Worm (Caenorhabditis elegans) whole organism, L1 larva: ENCODE data around the gene str-94.

ENCODE experiments used
- alr-1 ChIP-seq: fragments of 200-800 bp; sonication (Bioruptor generic); optimal IDR thresholded peaks from 2 replicates; lab custom pipeline; 2018; ENCODE audit warnings: borderline replicate concordance, mild to moderate bottlenecking, missing genetic modification characterization, missing compliant biosample characterization
- aly-2 ChIP-seq: fragments of 150-350 bp; optimal IDR thresholded peaks from 2 replicates; lab custom pipeline; 2014; ENCODE audit warnings: missing biosample characterization, missing genetic modification characterization
- ama-1 ChIP-seq: fragments of 150-350 bp; optimal IDR thresholded peaks from 2 replicates; lab custom pipeline; 2014
- blmp-1 ChIP-seq: fragments of 150-350 bp; optimal IDR thresholded peaks from 2 replicates; lab custom pipeline; 2014; ENCODE audit warnings: missing biosample characterization, missing genetic modification characterization
- ceh-63 ChIP-seq: fragments of 200-800 bp; sonication (Bioruptor generic); optimal IDR thresholded peaks from 2 replicates; lab custom pipeline; 2018; ENCODE audit warnings: mild to moderate bottlenecking, missing genetic modification characterization, missing compliant biosample characterization
- ceh-88 ChIP-seq: fragments of 200-800 bp; sonication (Bioruptor generic); IDR thresholded peaks from 2 replicates; pipeline ENCODE4 v1.3.6; 2022; ENCODE audit warnings: missing genetic modification characterization, missing compliant biosample characterization
- dsc-1 ChIP-seq: sonication (generic microtip); optimal IDR thresholded peaks from 2 replicates; lab custom pipeline; 2016; ENCODE audit warnings: mild to moderate bottlenecking, missing genetic modification characterization, missing compliant biosample characterization
- efl-1 ChIP-seq, 4 experiments: fragments of 150-350 bp; optimal IDR thresholded peaks in 3 of 4; peaks in 1 of 4; 1 replicate in 1 of 4; 2 replicates in 3 of 4; lab custom pipeline; 2014; ENCODE audit warnings: missing biosample characterization in 2 of 4, missing genetic modification characterization in 2 of 4, missing genetic modification reagents in 2 of 4
- efl-3 ChIP-seq: fragments of 200-800 bp; sonication (Bioruptor generic); optimal IDR thresholded peaks from 2 replicates; lab custom pipeline; 2018; ENCODE audit warnings: mild to moderate bottlenecking, missing genetic modification characterization, missing compliant biosample characterization
- elt-2 ChIP-seq: sonication (generic microtip); optimal IDR thresholded peaks from 2 replicates; lab custom pipeline; 2016; ENCODE audit warnings: missing genetic modification characterization, mild to moderate bottlenecking, inconsistent platforms, missing compliant biosample characterization, missing genetic modification reagents
- fkh-4 ChIP-seq: sonication (generic microtip); optimal IDR thresholded peaks from 2 replicates; lab custom pipeline; 2016; ENCODE audit warnings: missing compliant biosample characterization, missing genetic modification characterization, borderline replicate concordance
- fkh-8 ChIP-seq: sonication (generic microtip); optimal IDR thresholded peaks from 2 replicates; lab custom pipeline; 2016; ENCODE audit warnings: mild to moderate bottlenecking, missing genetic modification characterization, missing compliant biosample characterization
- fos-1 ChIP-seq: fragments of 150-350 bp; optimal IDR thresholded peaks from 2 replicates; lab custom pipeline; 2014; ENCODE audit warnings: missing biosample characterization, missing genetic modification characterization
- hpl-2 ChIP-seq: fragments of 150-350 bp; optimal IDR thresholded peaks from 2 replicates; lab custom pipeline; 2014; ENCODE audit warnings: missing biosample characterization, missing genetic modification reagents, missing genetic modification characterization
- isw-1 ChIP-seq: fragments of 200-800 bp; sonication (Bioruptor generic); IDR thresholded peaks from 2 replicates; pipeline ENCODE4 v1.3.6; 2022; ENCODE audit warnings: missing genetic modification characterization, missing compliant biosample characterization
- jun-1 ChIP-seq: fragments of 150-350 bp; optimal IDR thresholded peaks from 2 replicates; lab custom pipeline; 2014; ENCODE audit warnings: missing biosample characterization, missing genetic modification reagents, missing genetic modification characterization
- lin-14 ChIP-seq: fragments of 200-800 bp; sonication (Bioruptor generic); optimal IDR thresholded peaks from 2 replicates; lab custom pipeline; 2018; ENCODE audit warnings: mild to moderate bottlenecking, missing genetic modification characterization, moderate library complexity, missing compliant biosample characterization
- lsy-2 ChIP-seq, 2 experiments: fragments of 150-350 bp; optimal IDR thresholded peaks; 2 replicates each; lab custom pipeline; 2014; ENCODE audit warnings: missing biosample characterization in 2 of 2, missing genetic modification characterization in 2 of 2
- nhr-12 ChIP-seq: sonication (generic microtip); optimal IDR thresholded peaks from 2 replicates; lab custom pipeline; 2017; ENCODE audit warnings: missing biosample characterization, missing genetic modification characterization
- nhr-20 ChIP-seq: sonication (generic microtip); optimal IDR thresholded peaks from 2 replicates; lab custom pipeline; 2016; ENCODE audit warnings: mild to moderate bottlenecking, missing genetic modification characterization, missing compliant biosample characterization
- nhr-47 ChIP-seq: sonication (generic microtip); optimal IDR thresholded peaks from 2 replicates; lab custom pipeline; 2016; ENCODE audit warnings: mild to moderate bottlenecking, missing genetic modification characterization, moderate library complexity, missing compliant biosample characterization
- nhr-71 ChIP-seq: sonication (generic microtip); optimal IDR thresholded peaks from 2 replicates; lab custom pipeline; 2016; ENCODE audit warnings: mild to moderate bottlenecking, missing genetic modification characterization, moderate library complexity, missing compliant biosample characterization
- nhr-76 ChIP-seq: sonication (generic microtip); optimal IDR thresholded peaks from 2 replicates; lab custom pipeline; 2017; ENCODE audit warnings: missing biosample characterization, missing genetic modification characterization
- nhr-85 ChIP-seq: sonication (generic microtip); peaks from one replicate; lab custom pipeline; 2016; ENCODE audit warnings: missing genetic modification characterization, inconsistent platforms, missing compliant biosample characterization
- pag-3 ChIP-seq: sonication (generic microtip); optimal IDR thresholded peaks from 2 replicates; lab custom pipeline; 2017; ENCODE audit warnings: missing genetic modification characterization, mild to moderate bottlenecking, missing compliant biosample characterization, antibody characterized with exemption, borderline replicate concordance; ENCODE audit not compliant: insufficient read depth
- pqm-1 ChIP-seq: sonication (generic microtip); optimal IDR thresholded peaks from 3 replicates; lab custom pipeline; 2017; ENCODE audit warnings: missing biosample characterization, missing genetic modification characterization
- rnt-1 ChIP-seq: sonication (generic microtip); optimal IDR thresholded peaks from 2 replicates; lab custom pipeline; 2016; ENCODE audit warnings: mild to moderate bottlenecking, missing genetic modification characterization, moderate library complexity, missing compliant biosample characterization
- snu-23 ChIP-seq: sonication (generic microtip); optimal IDR thresholded peaks from 2 replicates; lab custom pipeline; 2016; ENCODE audit warnings: missing genetic modification characterization, missing compliant biosample characterization
- sup-37 ChIP-seq: fragments of 200-800 bp; sonication (Bioruptor generic); optimal IDR thresholded peaks from 2 replicates; lab custom pipeline; 2018; ENCODE audit warnings: mild to moderate bottlenecking, missing genetic modification characterization, missing compliant biosample characterization
- tlp-1 ChIP-seq: fragments of 150-350 bp; optimal IDR thresholded peaks from 2 replicates; lab custom pipeline; 2014; ENCODE audit warnings: missing biosample characterization, missing genetic modification characterization
- unc-86 ChIP-seq: sonication (generic microtip); optimal IDR thresholded peaks from 2 replicates; lab custom pipeline; 2016; ENCODE audit warnings: missing genetic modification characterization, missing compliant biosample characterization
- unc-98 ChIP-seq: fragments of 200-800 bp; sonication (Bioruptor generic); IDR thresholded peaks from 2 replicates; pipeline ENCODE4 v1.3.6; 2022; ENCODE audit warnings: missing genetic modification characterization, missing compliant biosample characterization
- zag-1 ChIP-seq: fragments of 150-350 bp; optimal IDR thresholded peaks from 2 replicates; lab custom pipeline; 2014; ENCODE audit warnings: missing biosample characterization, missing genetic modification characterization
- ztf-4 ChIP-seq: fragments of 150-350 bp; optimal IDR thresholded peaks from 2 replicates; lab custom pipeline; 2014; ENCODE audit warnings: missing biosample characterization, missing genetic modification characterization

str-94 gene

ce11 chrV:9271835-9272234 lies 22.7 kb upstream of the str-94 start:
- peak; percentile 42 for TF ChIP-seq fkh-8 (tag; lab: Kevin White, UChicago)
- TF ChIP-seq fos-1 (tag; lab: Kevin White, UChicago): no peak
- TF ChIP-seq fkh-4 (tag; lab: Kevin White, UChicago): peak; percentile 91
- TF ChIP-seq efl-3 (GFP tag; lab: Kevin White, UChicago): no peak
- TF ChIP-seq lsy-2 (tag; optimal IDR thresholded peaks at IDR 0.05; lab: Kevin White, UChicago): no peak
- peak; percentile 98 for TF ChIP-seq dsc-1 (tag; lab: Kevin White, UChicago)
- no peak for TF ChIP-seq elt-2 (tag; lab: Kevin White, UChicago)
- TF ChIP-seq nhr-71 (tag; lab: Kevin White, UChicago): peak; percentile 30
- peak; percentile 56 for TF ChIP-seq nhr-85

DNA sequence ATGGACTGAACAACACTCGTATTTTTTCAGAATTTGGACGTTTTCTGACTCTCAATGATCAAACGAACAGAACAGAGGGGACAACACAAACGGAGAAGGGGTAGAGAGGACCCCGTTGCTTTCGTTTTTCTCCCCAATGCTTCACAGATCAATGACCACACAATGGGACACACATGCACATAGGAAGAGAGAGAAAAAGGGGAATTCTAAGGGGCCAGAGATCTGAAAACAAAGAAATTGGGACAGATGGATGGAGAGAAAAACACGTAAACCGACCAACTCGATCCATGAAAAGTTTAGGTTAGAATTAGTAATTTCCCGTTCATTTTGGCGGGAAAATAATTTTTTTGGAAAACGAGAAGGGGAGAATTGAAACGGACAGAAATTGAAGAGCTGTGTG lies 21.3 kb upstream of the str-94 start:
- no peak for TF ChIP-seq nhr-12 (tag; lab: Kevin White, UChicago)
- no peak for TF ChIP-seq zag-1 (tag; lab: Kevin White, UChicago)
- TF ChIP-seq unc-86: no peak
- TF ChIP-seq tlp-1 (tag; lab: Kevin White, UChicago): no peak
- no peak for TF ChIP-seq blmp-1 (tag; lab: Kevin White, UChicago)
- TF ChIP-seq efl-3 (GFP tag; lab: Kevin White, UChicago): no peak
- TF ChIP-seq efl-1 (optimal IDR thresholded peaks at IDR 0.05; lab: Kevin White, UChicago): no peak
- TF ChIP-seq efl-1 (GFP tag; optimal IDR thresholded peaks at IDR 0.05 in 1 of 2; lab: Kevin White, UChicago): peak in 1 of 2 experiments; percentile 38
- peak; percentile 68 for TF ChIP-seq lin-14 (GFP tag; lab: Kevin White, UChicago)
- TF ChIP-seq jun-1 (tag; lab: Kevin White, UChicago): no peak
- no peak for TF ChIP-seq nhr-47 (tag; lab: Kevin White, UChicago)
- TF ChIP-seq pqm-1 (tag; lab: Kevin White, UChicago): no peak
- TF ChIP-seq rnt-1 (tag; lab: Kevin White, UChicago): peak; percentile 32
- no peak for TF ChIP-seq ceh-88 (GFP tag; lab: Robert Waterston, UW)
- no peak for TF ChIP-seq alr-1 (tag; lab: Kevin White, UChicago)
- peak; percentile 25 for TF ChIP-seq nhr-20 (tag; lab: Kevin White, UChicago)
- no peak for TF ChIP-seq unc-98
- TF ChIP-seq ama-1 (lab: Kevin White, UChicago): no peak
- no peak for TF ChIP-seq ceh-63
- TF ChIP-seq hpl-2 (GFP tag; lab: Kevin White, UChicago): no peak
- no peak for TF ChIP-seq sup-37 (GFP tag; lab: Kevin White, UChicago)
- TF ChIP-seq dsc-1 (tag; lab: Kevin White, UChicago): peak; percentile 24
- TF ChIP-seq nhr-71 (tag; lab: Kevin White, UChicago): peak; percentile 55
- no peak for TF ChIP-seq aly-2 (tag; lab: Kevin White, UChicago)
- TF ChIP-seq pag-3 (tag; lab: Kevin White, UChicago): no peak

DNA sequence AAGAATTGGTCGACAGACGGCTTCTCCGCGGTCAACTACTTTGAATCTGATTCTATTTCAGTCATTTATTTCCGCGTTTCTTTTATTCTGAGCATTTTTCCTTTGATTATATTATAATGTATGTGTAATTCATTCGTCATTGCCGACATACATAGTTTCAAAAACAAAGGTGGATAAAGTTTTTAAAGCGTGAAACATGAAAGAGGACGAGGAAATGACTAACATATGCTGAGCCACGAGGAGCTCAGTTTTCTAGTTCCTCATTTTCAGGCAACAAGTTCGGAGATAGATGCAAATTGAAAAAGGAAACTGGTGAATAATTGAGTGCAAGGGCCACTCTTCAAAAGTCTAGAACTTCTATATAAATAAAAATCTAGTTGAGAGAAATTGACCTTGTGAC lies 19.1 kb upstream of the str-94 start:
- TF ChIP-seq dsc-1 (tag; lab: Kevin White, UChicago) (peak; percentile 68), fkh-8 (tag; lab: Kevin White, UChicago) (peak; percentile 5), efl-1 (optimal IDR thresholded peaks at IDR 0.05; lab: Kevin White, UChicago) (no peak), efl-1 (GFP tag; optimal IDR thresholded peaks at IDR 0.05 in 1 of 2; lab: Kevin White, UChicago) (peak in 1 of 2 experiments; percentile 9), snu-23 (GFP tag; lab: Kevin White, UChicago) (no peak)
- TF ChIP-seq, all 84 proteins: peak for 3

ce11 chrV:9266399-9266798 lies 17.3 kb upstream of the str-94 start, which contains the start of gene slc-17.7:
Gene slc-17.7 (minus strand): TSS chrV:9266499.
- TF ChIP-seq isw-1 (GFP tag; lab: Robert Waterston, UW) (no peak), ztf-4 (tag; lab: Kevin White, UChicago) (no peak), nhr-76 (tag; lab: Kevin White, UChicago) (no peak)
